Worm (Caenorhabditis elegans): ENCODE measurements around the gene glod-4.

Gene glod-4

ce11 chrIII:4193659-4194103 is 40.3 kb downstream of the glod-4 start, which contains the start of gene xbp-1 (continued):
- TF ChIP-seq lin-13 (GFP tag; optimal IDR thresholded peaks at IDR 0.05) (peak; percentile 94), ceh-28 (tag; optimal IDR thresholded peaks at IDR 0.05) (no peak), ztf-7 (tag; optimal IDR thresholded peaks at IDR 0.05) (peak; percentile 74), zip-2 (tag; optimal IDR thresholded peaks at IDR 0.05) (peak; percentile 78), F37D6.2 (tag; optimal IDR thresholded peaks at IDR 0.05) (peak; percentile 64), daf-8 (GFP tag; IDR thresholded peaks at IDR 0.05) (no peak), ceh-32 (tag; optimal IDR thresholded peaks at IDR 0.05; ENCODE audit: poor library complexity) (no peak)

ce11 chrIII:4194349-4195110 is 41.1 kb downstream of the glod-4 start:
- TF ChIP-seq nhr-41 (GFP tag; IDR thresholded peaks at IDR 0.05) = no peak
- peak; percentile 25; the same call in 1 of the 2 replicates for TF ChIP-seq set-16 (GFP tag; IDR thresholded peaks at IDR 0.05)
- 0 out of 2 replicates have a peak, but pooled peaks have one; percentile 35 for TF ChIP-seq ZK337.2 (GFP tag; IDR thresholded peaks at IDR 0.05)
- no peak for TF ChIP-seq zip-11 (GFP tag; IDR thresholded peaks at IDR 0.05)
- TF ChIP-seq spr-1 (tag; optimal IDR thresholded peaks at IDR 0.05) = no peak
- 0 out of 2 replicates have a peak, but pooled peaks have one; percentile 14 for TF ChIP-seq pha-4 (GFP tag; IDR thresholded peaks at IDR 0.05)
- no peak for TF ChIP-seq pha-4 (tag; optimal IDR thresholded peaks at IDR 0.05)
- peak; percentile 60 for TF ChIP-seq egl-43 (GFP tag; IDR thresholded peaks at IDR 0.05)
- TF ChIP-seq aha-1 (tag) = peak; percentile 97
- no peak for TF ChIP-seq zip-2 (tag; optimal IDR thresholded peaks at IDR 0.05)
- TF ChIP-seq rbr-2 (tag; optimal IDR thresholded peaks at IDR 0.05) = no peak
- no peak for TF ChIP-seq jun-1 (tag; optimal IDR thresholded peaks at IDR 0.05)

- TF ChIP-seq ctbp-1 (GFP tag; IDR thresholded peaks at IDR 0.05) (peak; percentile 81), jun-1 (tag; optimal IDR thresholded peaks at IDR 0.05) (peak; percentile 63), hif-1 (tag; optimal IDR thresholded peaks at IDR 0.05) (peak in 1 of 2 experiments; percentile 63), lir-3 (tag; optimal IDR thresholded peaks at IDR 0.05) (no peak), ceh-62 (tag; optimal IDR thresholded peaks at IDR 0.05) (no peak), zag-1 (tag; optimal IDR thresholded peaks at IDR 0.05) (no peak), fkh-10 (GFP tag; optimal IDR thresholded peaks at IDR 0.05) (no peak), saeg-2 (GFP tag; IDR thresholded peaks at IDR 0.05) (peak; percentile 73; the same call in 1 of the 2 replicates), D1046.2 (GFP tag; IDR thresholded peaks at IDR 0.05) (no peak; the same call in 1 of the 2 replicates), nhr-102 (tag; optimal IDR thresholded peaks at IDR 0.05) (peak; percentile 90), nhr-111 (GFP tag; optimal IDR thresholded peaks at IDR 0.05) (peak; percentile 80), ceh-82 (tag; optimal IDR thresholded peaks at IDR 0.05) (no peak), madf-5 (GFP tag; IDR thresholded peaks at IDR 0.05) (no peak), zfp-2 (tag; optimal IDR thresholded peaks at IDR 0.05) (no peak), attf-4 (tag; optimal IDR thresholded peaks at IDR 0.05) (peak; percentile 69), Y48G9A.11 (GFP tag; IDR thresholded peaks at IDR 0.05) (peak; percentile 77), zfp-3 (GFP tag; conservative IDR thresholded peaks at IDR 0.05) (peak; percentile 95), nhr-25 (tag; optimal IDR thresholded peaks at IDR 0.05; ENCODE audit: borderline replicate concordance, insufficient read depth) (no peak), dpl-1 (GFP tag; optimal IDR thresholded peaks at IDR 0.05) (no peak), unc-62 (GFP tag; optimal IDR thresholded peaks at IDR 0.05 in 1 of 2) (peak in 1 of 2 experiments; percentile 75), unc-62 (tag; optimal IDR thresholded peaks at IDR 0.05) (no peak), mxl-3 (GFP tag; optimal IDR thresholded peaks at IDR 0.05) (peak; percentile 43), ceh-28 (tag; optimal IDR thresholded peaks at IDR 0.05) (no peak), T26A8.4 (GFP tag; IDR thresholded peaks at IDR 0.05) (peak; percentile 97), nhr-237 (tag; optimal IDR thresholded peaks at IDR 0.05) (no peak), ceh-32 (tag; optimal IDR thresholded peaks at IDR 0.05; ENCODE audit: poor library complexity) (no peak), arid-1 (GFP tag; conservative IDR thresholded peaks at IDR 0.05) (peak; percentile 84), mdt-29 (GFP tag; IDR thresholded peaks at IDR 0.05) (0 out of 2 replicates have a peak, but pooled peaks have one; percentile 51), Y105C5A.15 (GFP tag; IDR thresholded peaks at IDR 0.05) (peak; percentile 66; the same call in 1 of the 2 replicates), duxl-1 (tag; optimal IDR thresholded peaks at IDR 0.05; ENCODE audit: poor library complexity) (peak; percentile 42)
Measured at ce11 chrIII:4195306-4196008, 42.1 kb downstream of the glod-4 start.
